Fruit fly (Drosophila melanogaster): Measurements from ENCODE around the gene CG17065.

CG17065 gene

dm6 chrX:20235794-20236513 is 21.0 kb downstream of the CG17065 start, which contains the start of gene sw (continued):
- peak; percentile 59 for TF ChIP-seq tin (GFP tag; optimal IDR thresholded peaks at IDR 0.05)
- peak; percentile 74 for TF ChIP-seq CG14441 (GFP tag; IDR thresholded peaks at IDR 0.05)
- no peak for TF ChIP-seq corto (GFP tag; optimal IDR thresholded peaks at IDR 0.05)
- TF ChIP-seq seq (GFP tag; IDR thresholded peaks at IDR 0.05) = no peak
- no peak for TF ChIP-seq yki (optimal IDR thresholded peaks at IDR 0.05)
- TF ChIP-seq CG16779 (GFP tag; IDR thresholded peaks at IDR 0.05) = no peak
- TF ChIP-seq Asciz (GFP tag; optimal IDR thresholded peaks at IDR 0.05) = no peak
- peak; percentile 19; the same call in 1 of the 3 replicates for TF ChIP-seq B-H1 (GFP tag; IDR thresholded peaks at IDR 0.05)
- TF ChIP-seq en (GFP tag; optimal IDR thresholded peaks at IDR 0.05) = no peak
- peak; percentile 53 for TF ChIP-seq dmrt99B (tag; optimal IDR thresholded peaks at IDR 0.05)
- TF ChIP-seq CG17328 (GFP tag; IDR thresholded peaks at IDR 0.05) = peak; percentile 35; the same call in 1 of the 2 replicates
- peak; percentile 39; the same call in 2 of the 3 replicates for TF ChIP-seq CG14050 (GFP tag; IDR thresholded peaks at IDR 0.05)
- TF ChIP-seq CHES-1-like (GFP tag; optimal IDR thresholded peaks at IDR 0.05) = peak; percentile 73
- no peak for TF ChIP-seq bigmax (GFP tag; optimal IDR thresholded peaks at IDR 0.05)
- peak; percentile 64 for TF ChIP-seq pzg (GFP tag; optimal IDR thresholded peaks at IDR 0.05)
- TF ChIP-seq CG7839 (tag; optimal IDR thresholded peaks at IDR 0.05) = peak; percentile 63
- no peak for TF ChIP-seq CG10959 (GFP tag; IDR thresholded peaks at IDR 0.05)
- peak; percentile 43 for TF ChIP-seq CG18476 (GFP tag; optimal IDR thresholded peaks at IDR 0.05)
- TF ChIP-seq fd96Cb (tag; optimal IDR thresholded peaks at IDR 0.05) = peak; percentile 15
- TF ChIP-seq sna (GFP tag; IDR thresholded peaks at IDR 0.05; ENCODE audit: partially characterized antibody) = peak; percentile 89
- TF ChIP-seq lmd (GFP tag; IDR thresholded peaks at IDR 0.05) = peak; percentile 74
- no peak for TF ChIP-seq Nf-YA (GFP tag; IDR thresholded peaks at IDR 0.05)
- peak; percentile 14 for TF ChIP-seq CG4424 (GFP tag; optimal IDR thresholded peaks at IDR 0.05)
- TF ChIP-seq Meics (GFP tag; optimal IDR thresholded peaks at IDR 0.05) = peak; percentile 32
- 0 out of 2 replicates have a peak, but pooled peaks have one; percentile 21 for TF ChIP-seq Awh (GFP tag; IDR thresholded peaks at IDR 0.05)
- TF ChIP-seq CG6683 (GFP tag; optimal IDR thresholded peaks at IDR 0.05) = peak; percentile 1
- TF ChIP-seq peb (GFP tag; IDR thresholded peaks at IDR 0.05) = 0 out of 2 replicates have a peak, but pooled peaks have one; percentile 23
- no peak for TF ChIP-seq gt (GFP tag; IDR thresholded peaks at IDR 0.05)
- no peak for TF ChIP-seq Elba2 (GFP tag; optimal IDR thresholded peaks at IDR 0.05)
- peak; percentile 38 for TF ChIP-seq eyg (GFP tag; optimal IDR thresholded peaks at IDR 0.05)
- TF ChIP-seq CG11560 (tag; IDR thresholded peaks at IDR 0.05) = peak; percentile 54; the same call in 2 of the 3 replicates
- TF ChIP-seq Taf1 (GFP tag; IDR thresholded peaks at IDR 0.05) = peak; percentile 42; the same call in 1 of the 2 replicates
- peak; percentile 87 for TF ChIP-seq CG6791 (GFP tag; IDR thresholded peaks at IDR 0.05; ENCODE audit: partially characterized antibody)
- TF ChIP-seq ind (GFP tag; optimal IDR thresholded peaks at IDR 0.05) = peak; percentile 52
- peak; percentile 20 for TF ChIP-seq CG5245 (GFP tag; optimal IDR thresholded peaks at IDR 0.05)
- TF ChIP-seq CG8290 (GFP tag; optimal IDR thresholded peaks at IDR 0.05) = no peak
- peak; percentile 14 to 72 for TF ChIP-seq CG8290 (tag; optimal IDR thresholded peaks at IDR 0.05)
- TF ChIP-seq CG8388 (GFP tag; optimal IDR thresholded peaks at IDR 0.05) = no peak
- TF ChIP-seq so (GFP tag; IDR thresholded peaks at IDR 0.05) = no peak
- TF ChIP-seq CG4328 (GFP tag; optimal IDR thresholded peaks at IDR 0.05) = peak; percentile 32
- TF ChIP-seq ssp (GFP tag; IDR thresholded peaks at IDR 0.05) = peak; percentile 63
- TF ChIP-seq cas (GFP tag; IDR thresholded peaks at IDR 0.05) = peak; percentile 77
- TF ChIP-seq MTF-1 (GFP tag; optimal IDR thresholded peaks at IDR 0.05; ENCODE audit: borderline replicate concordance) = no peak
- peak; percentile 58 for TF ChIP-seq Neu2 (GFP tag; optimal IDR thresholded peaks at IDR 0.05; ENCODE audit: borderline replicate concordance)
- TF ChIP-seq Mrtf (GFP tag; IDR thresholded peaks at IDR 0.05) = peak; percentile 64; the same call in 2 of the 3 replicates
- TF ChIP-seq CG17912 (GFP tag; optimal IDR thresholded peaks at IDR 0.05) = no peak
- peak; percentile 60 for TF ChIP-seq jumu (GFP tag; optimal IDR thresholded peaks at IDR 0.05)
- no peak for TF ChIP-seq kay (GFP tag; optimal IDR thresholded peaks at IDR 0.05)
- peak in 1 of 2 experiments; percentile 45 for TF ChIP-seq bsh (GFP tag; optimal IDR thresholded peaks at IDR 0.05)
- TF ChIP-seq CG4730 (GFP tag; IDR thresholded peaks at IDR 0.05) = peak; percentile 27; the same call in 1 of the 2 replicates

All from whole organism, embryonic.